Worm (Caenorhabditis elegans): ENCODE results near the gene plc-4.

The plc-4 gene

ce11 chrIV:7543662-7544061 is 31.2 kb upstream of the plc-4 start:
- TF ChIP-seq lin-35 (GFP tag; optimal IDR thresholded peaks at IDR 0.05) (no peak), mab-9 (GFP tag; IDR thresholded peaks at IDR 0.05) (0 out of 2 replicates have a peak, but pooled peaks have one; percentile 3), nhr-12 (tag; optimal IDR thresholded peaks at IDR 0.05) (no peak)

- TF ChIP-seq ztf-4 (tag; optimal IDR thresholded peaks at IDR 0.05) (no peak), ceh-82 (tag; optimal IDR thresholded peaks at IDR 0.05) (no peak), lin-15B (tag; optimal IDR thresholded peaks at IDR 0.05) (no peak), lin-14 (GFP tag; optimal IDR thresholded peaks at IDR 0.05) (peak; percentile 49), unc-86 (tag; optimal IDR thresholded peaks at IDR 0.05) (no peak), alr-1 (tag; optimal IDR thresholded peaks at IDR 0.05; ENCODE audit: borderline replicate concordance) (no peak), ama-1 (optimal IDR thresholded peaks at IDR 0.05) (no peak)
Measured at ce11 chrIV:7542485-7543001, 30.1 kb upstream of the plc-4 start, which contains the start of gene R05G6.10. R05G6.10 (minus strand) TSS chrIV:7542535.

ce11 chrIV:7532360-7532759 is 19.9 kb upstream of the plc-4 start, which contains the start of gene R05G6.1:
R05G6.1 (plus strand) TSS chrIV:7532660.
- TF ChIP-seq hlh-4 (tag; optimal IDR thresholded peaks at IDR 0.05) (peak; percentile 44), fkh-10 (GFP tag; optimal IDR thresholded peaks at IDR 0.05) (no peak), ceh-8 (GFP tag; optimal IDR thresholded peaks at IDR 0.05) (no peak)

DNA sequence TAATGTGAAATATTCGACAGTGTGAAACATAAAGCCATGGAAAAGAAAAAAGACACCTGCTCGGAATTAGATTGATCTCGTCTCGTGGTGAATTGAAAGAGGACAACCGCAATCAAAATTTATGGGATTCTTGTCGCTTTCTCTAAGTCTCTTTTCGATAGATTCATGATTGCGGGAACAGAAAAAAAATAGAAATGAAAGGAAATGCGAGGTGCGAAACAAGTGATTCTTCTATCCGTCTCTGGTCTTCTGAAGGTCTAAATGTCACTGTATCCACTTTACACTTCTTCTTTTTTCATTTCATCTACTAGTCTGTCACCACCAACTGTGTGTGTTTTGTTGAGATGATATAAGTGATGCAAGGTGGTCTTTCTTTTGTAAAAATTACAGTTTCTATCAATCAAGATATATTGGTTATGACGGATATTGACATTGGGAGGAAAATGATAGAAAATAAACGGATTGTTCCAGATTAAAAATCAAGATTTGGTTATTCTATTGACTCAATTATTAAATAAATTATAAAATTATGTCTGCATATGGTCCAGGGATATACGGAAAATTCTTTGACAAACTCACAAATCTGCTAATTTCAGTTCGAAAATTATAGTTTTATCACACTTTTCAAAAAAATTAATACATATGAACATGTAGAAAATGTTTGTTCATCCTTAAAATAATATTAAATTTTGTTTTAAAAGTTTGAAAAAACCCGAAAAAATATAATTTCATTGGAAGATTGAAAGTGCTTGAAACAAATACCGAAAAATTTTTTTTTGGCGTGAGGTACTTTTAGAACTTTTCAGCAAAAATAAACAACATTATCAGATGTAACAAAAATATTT is 18.0 kb upstream of the plc-4 start:
- TF ChIP-seq fkh-10 (GFP tag; optimal IDR thresholded peaks at IDR 0.05) (no peak), nhr-12 (tag; optimal IDR thresholded peaks at IDR 0.05) (no peak), nhr-90 (tag; optimal IDR thresholded peaks at IDR 0.05; ENCODE audit: poor library complexity) (no peak), nhr-11 (tag; optimal IDR thresholded peaks at IDR 0.05) (no peak), swsn-7 (tag; optimal IDR thresholded peaks at IDR 0.05) (no peak), lin-14 (GFP tag; optimal IDR thresholded peaks at IDR 0.05) (peak; percentile 79), aha-1 (tag; optimal IDR thresholded peaks at IDR 0.05) (no peak), hpl-2 (GFP tag; optimal IDR thresholded peaks at IDR 0.05) (no peak), hlh-17 (GFP tag; optimal IDR thresholded peaks at IDR 0.05; ENCODE audit: borderline replicate concordance) (no peak), mab-9 (GFP tag; IDR thresholded peaks at IDR 0.05) (no peak), sup-37 (GFP tag; optimal IDR thresholded peaks at IDR 0.05) (no peak), efl-1 (optimal IDR thresholded peaks at IDR 0.05) (no peak), efl-1 (GFP tag; optimal IDR thresholded peaks at IDR 0.05 in 1 of 2) (peak in 1 of 2 experiments; percentile 1), rnt-1 (tag; optimal IDR thresholded peaks at IDR 0.05) (no peak), aly-2 (tag; optimal IDR thresholded peaks at IDR 0.05) (no peak), snpc-4 (tag; optimal IDR thresholded peaks at IDR 0.05) (no peak), nhr-28 (tag; optimal IDR thresholded peaks at IDR 0.05) (no peak), sptf-1 (tag; optimal IDR thresholded peaks at IDR 0.05) (no peak), fkh-8 (tag; optimal IDR thresholded peaks at IDR 0.05) (no peak), C34B4.2 (tag; optimal IDR thresholded peaks at IDR 0.05) (no peak), nhr-84 (tag; optimal IDR thresholded peaks at IDR 0.05) (no peak), nhr-20 (tag; optimal IDR thresholded peaks at IDR 0.05) (peak; percentile 30), zag-1 (tag; optimal IDR thresholded peaks at IDR 0.05) (no peak), ces-1 (GFP tag; optimal IDR thresholded peaks at IDR 0.05) (no peak), tlp-1 (tag; optimal IDR thresholded peaks at IDR 0.05) (no peak), mef-2 (tag; optimal IDR thresholded peaks at IDR 0.05) (no peak), xbp-1 (tag; optimal IDR thresholded peaks at IDR 0.05) (no peak), unc-86 (tag; optimal IDR thresholded peaks at IDR 0.05) (no peak), unc-62 (GFP tag; optimal IDR thresholded peaks at IDR 0.05) (no peak), ceh-82 (tag; optimal IDR thresholded peaks at IDR 0.05) (no peak), mdl-1 (tag; optimal IDR thresholded peaks at IDR 0.05) (peak in 1 of 2 experiments; percentile 4), elt-2 (tag; optimal IDR thresholded peaks at IDR 0.05) (no peak), dpl-1 (GFP tag; optimal IDR thresholded peaks at IDR 0.05) (no peak), lsy-2 (tag; optimal IDR thresholded peaks at IDR 0.05) (peak in 1 of 2 experiments; percentile 44), F16B12.6 (tag; optimal IDR thresholded peaks at IDR 0.05) (no peak), snu-23 (GFP tag; optimal IDR thresholded peaks at IDR 0.05) (peak; percentile 56), ztf-11 (tag; optimal IDR thresholded peaks at IDR 0.05) (no peak), zip-4 (GFP tag; optimal IDR thresholded peaks at IDR 0.05) (no peak)

Measured in whole organism, L1 larva.